Fruit fly (Drosophila melanogaster) whole organism: ENCODE measurements around the gene CG32719.

ENCODE experiments used
- CG8478 ChIP-seq: fragments of >200 bp; optimal IDR thresholded peaks from 2 replicates; lab custom pipeline; 2018; ENCODE audit warnings: inconsistent platforms
- Dll ChIP-seq: fragments of >200 bp; optimal IDR thresholded peaks from 2 replicates; lab custom pipeline; 2017
- EcR ChIP-seq, 2 experiments: fragments of >200 bp; optimal IDR thresholded peaks; 2 replicates each; lab custom pipeline; 2017; ENCODE audit warnings: missing biosample characterization in 2 of 2, missing genetic modification characterization in 2 of 2, missing genetic modification reagents in 2 of 2
- pan ChIP-seq: fragments of >200 bp; optimal IDR thresholded peaks from 2 replicates; lab custom pipeline; 2017
- psq ChIP-seq: fragments of >200 bp; optimal IDR thresholded peaks from 2 replicates; lab custom pipeline; 2017
- usp ChIP-seq: fragments of >200 bp; optimal IDR thresholded peaks from 2 replicates; lab custom pipeline; 2017; ENCODE audit warnings: missing biosample characterization, missing genetic modification characterization, mixed read lengths

CG32719 gene

dm6 chrX:7547892-7548291 is at the start of gene CG32719:
Gene CG32719 (minus strand): TSS chrX:7547992.
- TF ChIP-seq CG8478 (lab: Kevin White, UChicago) (no peak), EcR (GFP tag; optimal IDR thresholded peaks at IDR 0.05; lab: Kevin White, UChicago) (no peak), pan (lab: Kevin White, UChicago) (no peak), psq (no peak)

dm6 chrX:7593051-7593450 is 45.3 kb upstream of the CG32719 start:
- no peak for TF ChIP-seq usp
- TF ChIP-seq EcR (GFP tag; optimal IDR thresholded peaks at IDR 0.05; lab: Kevin White, UChicago) = no peak
- TF ChIP-seq CG8478 (lab: Kevin White, UChicago) = no peak
- TF ChIP-seq pan (lab: Kevin White, UChicago) = no peak
- no peak for TF ChIP-seq psq
- TF ChIP-seq Dll (lab: Kevin White, UChicago) = no peak

- TF ChIP-seq usp (no peak), Dll (lab: Kevin White, UChicago) (no peak), pan (lab: Kevin White, UChicago) (no peak), psq (no peak), EcR (GFP tag; optimal IDR thresholded peaks at IDR 0.05; lab: Kevin White, UChicago) (no peak), CG8478 (lab: Kevin White, UChicago) (no peak)
Measured at dm6 chrX:7586031-7586430, 38.2 kb upstream of the CG32719 start, which contains the start of gene CG12689. Gene CG12689 (minus strand): TSS chrX:7586131.

dm6 chrX:7581165-7581786 is 33.5 kb upstream of the CG32719 start:
- no peak for TF ChIP-seq Dll (lab: Kevin White, UChicago)
- TF ChIP-seq EcR (GFP tag; optimal IDR thresholded peaks at IDR 0.05; lab: Kevin White, UChicago) = peak in 1 of 2 experiments; percentile 23

dm6 chrX:7579810-7580209 is 32.0 kb upstream of the CG32719 start:
- TF ChIP-seq EcR (GFP tag; optimal IDR thresholded peaks at IDR 0.05; lab: Kevin White, UChicago) = no peak
- no peak for TF ChIP-seq psq
- TF ChIP-seq pan (lab: Kevin White, UChicago) = no peak
- TF ChIP-seq CG8478 (lab: Kevin White, UChicago) = no peak
- TF ChIP-seq Dll (lab: Kevin White, UChicago) = no peak
- no peak for TF ChIP-seq usp

- TF ChIP-seq CG8478 (lab: Kevin White, UChicago) (no peak), Dll (lab: Kevin White, UChicago) (no peak), EcR (GFP tag; optimal IDR thresholded peaks at IDR 0.05; lab: Kevin White, UChicago) (no peak), usp (no peak), pan (lab: Kevin White, UChicago) (no peak), psq (no peak)
Measured at dm6 chrX:7579023-7579422, 31.2 kb upstream of the CG32719 start.

dm6 chrX:7573990-7574389 is 26.2 kb upstream of the CG32719 start, which contains the start of gene CG11369:
Gene CG11369 (plus strand): TSS chrX:7574290.
- TF ChIP-seq pan (lab: Kevin White, UChicago) (no peak), EcR (GFP tag; optimal IDR thresholded peaks at IDR 0.05; lab: Kevin White, UChicago) (no peak), psq (no peak), Dll (lab: Kevin White, UChicago) (no peak), CG8478 (lab: Kevin White, UChicago) (no peak), usp (no peak)

dm6 chrX:7571200-7571599 is 23.4 kb upstream of the CG32719 start:
- TF ChIP-seq Dll (lab: Kevin White, UChicago) (no peak), EcR (GFP tag; optimal IDR thresholded peaks at IDR 0.05; lab: Kevin White, UChicago) (no peak), CG8478 (lab: Kevin White, UChicago) (no peak), psq (no peak), pan (lab: Kevin White, UChicago) (no peak), usp (no peak)

dm6 chrX:7569708-7570107 is 21.9 kb upstream of the CG32719 start:
- TF ChIP-seq pan (lab: Kevin White, UChicago) (no peak), usp (no peak), CG8478 (lab: Kevin White, UChicago) (no peak), Dll (lab: Kevin White, UChicago) (no peak), psq (no peak), EcR (GFP tag; optimal IDR thresholded peaks at IDR 0.05; lab: Kevin White, UChicago) (no peak)

- no peak for TF ChIP-seq pan (lab: Kevin White, UChicago)
Measured at dm6 chrX:7568320-7568719, 20.5 kb upstream of the CG32719 start.

dm6 chrX:7562622-7563021 is 14.8 kb upstream of the CG32719 start:
- no peak for TF ChIP-seq Dll (lab: Kevin White, UChicago)
- no peak for TF ChIP-seq CG8478 (lab: Kevin White, UChicago)
- TF ChIP-seq usp = no peak
- TF ChIP-seq psq = no peak
- TF ChIP-seq EcR (GFP tag; optimal IDR thresholded peaks at IDR 0.05; lab: Kevin White, UChicago) = no peak
- no peak for TF ChIP-seq pan (lab: Kevin White, UChicago)

- no peak for TF ChIP-seq Dll (lab: Kevin White, UChicago)
- no peak for TF ChIP-seq usp
- no peak for TF ChIP-seq pan (lab: Kevin White, UChicago)
- no peak for TF ChIP-seq CG8478 (lab: Kevin White, UChicago)
- TF ChIP-seq psq = no peak
Measured at dm6 chrX:7560720-7561119, 12.9 kb upstream of the CG32719 start.

- TF ChIP-seq Dll (lab: Kevin White, UChicago) (no peak), psq (no peak), CG8478 (lab: Kevin White, UChicago) (no peak), EcR (GFP tag; optimal IDR thresholded peaks at IDR 0.05; lab: Kevin White, UChicago) (no peak), usp (no peak), pan (lab: Kevin White, UChicago) (no peak)
Measured at dm6 chrX:7559913-7560312, 12.1 kb upstream of the CG32719 start.
